Worm (Caenorhabditis elegans) whole organism, early embryonic: ENCODE results near the gene C17B7.4.

ENCODE experiments used
- ama-1 ChIP-seq: fragments of 150-350 bp; optimal IDR thresholded peaks from 2 replicates; lab custom pipeline; 2014
- ets-7 ChIP-seq: sonication (generic microtip); optimal IDR thresholded peaks from 2 replicates; lab custom pipeline; 2016; ENCODE audit warnings: missing genotype, missing genetic modification characterization, missing compliant biosample characterization
- flt-1 ChIP-seq: fragments of 200-800 bp; sonication (Bioruptor generic); IDR thresholded peaks from 2 replicates; pipeline ENCODE4 v1.3.6; 2022; ENCODE audit warnings: missing genetic modification characterization, missing compliant biosample characterization
- hmbx-1 ChIP-seq: sonication (generic microtip); optimal IDR thresholded peaks from 2 replicates; lab custom pipeline; 2016; ENCODE audit warnings: mild to moderate bottlenecking, missing genetic modification characterization, missing compliant biosample characterization
- hnd-1 ChIP-seq: sonication (generic microtip); optimal IDR thresholded peaks from 2 replicates; lab custom pipeline; 2016; ENCODE audit warnings: missing genetic modification characterization, missing compliant biosample characterization
- scrt-1 ChIP-seq: fragments of 200-800 bp; sonication (Bioruptor generic); IDR thresholded peaks from 2 replicates; pipeline ENCODE4 v1.3.6; 2022; ENCODE audit warnings: missing genetic modification characterization, missing compliant biosample characterization
- tbx-11 ChIP-seq: fragments of 200-800 bp; sonication (Bioruptor generic); IDR thresholded peaks from 2 replicates; pipeline ENCODE4 v1.3.6; 2022; ENCODE audit warnings: missing genetic modification characterization, missing compliant biosample characterization

ce11 chrV:3301898-3302297 lies 37.2 kb upstream of the C17B7.4 start, which contains the start of gene srbc-1:
- no peak for TF ChIP-seq ets-7
- no peak for TF ChIP-seq scrt-1
- no peak for TF ChIP-seq flt-1 (GFP tag; lab: Robert Waterston, UW)
- TF ChIP-seq hmbx-1, result no peak
- no peak for TF ChIP-seq hnd-1 (tag; lab: Kevin White, UChicago)
- TF ChIP-seq ama-1, result no peak
- TF ChIP-seq tbx-11 (GFP tag; lab: Robert Waterston, UW), result no peak
